Worm (Caenorhabditis elegans) whole organism, L4/young adult: ENCODE results near the gene Y46G5A.34.

Experiments used
- W03F9.2 ChIP-seq: fragments of 150-350 bp; optimal IDR thresholded peaks from 2 replicates; lab custom pipeline; 2014; ENCODE audit warnings: missing biosample characterization, missing genetic modification characterization
- dao-5 ChIP-seq: sonication (generic microtip); optimal IDR thresholded peaks from 2 replicates; lab custom pipeline; 2016; ENCODE audit warnings: missing genotype, missing genetic modification characterization, moderate library complexity, missing compliant biosample characterization
- him-1 ChIP-seq: sonication (generic microtip); optimal IDR thresholded peaks from 2 replicates; lab custom pipeline; 2016; ENCODE audit warnings: missing genotype, missing genetic modification reagents, missing genetic modification characterization, missing compliant biosample characterization

ce11 chrII:12806602-12807182 is 30.2 kb downstream of the Y46G5A.34 start, which contains the start of gene spds-1:
- TF ChIP-seq dao-5 (tag; lab: Kevin White, UChicago) (no peak), him-1 (tag; lab: Kevin White, UChicago) (no peak), W03F9.2 (tag; lab: Kevin White, UChicago) (no peak)
